Fruit fly (Drosophila melanogaster) Kc167 (cell line): ENCODE results near the gene SclA.

Experiments used
- Myc ChIP-seq: fragments of >200 bp; optimal IDR thresholded peaks from 2 replicates; lab custom pipeline; 2017; ENCODE audit warnings: missing external identifiers
- Sin3A ChIP-seq: fragments of >200 bp; optimal IDR thresholded peaks from 2 replicates; lab custom pipeline; 2018; ENCODE audit warnings: missing external identifiers
- h ChIP-seq: fragments of >200 bp; optimal IDR thresholded peaks from 3 replicates; lab custom pipeline; 2018; ENCODE audit warnings: missing external identifiers
- insv ChIP-seq: fragments of >200 bp; optimal IDR thresholded peaks from 3 replicates; lab custom pipeline; 2018; ENCODE audit warnings: missing external identifiers
- ttk ChIP-seq: sonication (Bioruptor generic); optimal IDR thresholded peaks from 2 replicates; lab custom pipeline; 2017; ENCODE audit warnings: missing external identifiers

- TF ChIP-seq Sin3A (lab: Kevin White, UChicago) (no peak), Myc (no peak), insv (lab: Kevin White, UChicago) (no peak), h (no peak), ttk (lab: Kevin White, UChicago) (no peak)
Observed at dm6 chr2L:16808752-16809151, 29.0 kb upstream of the SclA start.
